Fruit fly (Drosophila melanogaster) whole organism, embryonic: ENCODE data around the gene Cul5.

Source experiments
- Adf1 ChIP-seq: fragments of 200-800 bp; sonication (Bioruptor generic); IDR thresholded peaks from 2 replicates; pipeline ENCODE4 v1.3.6; 2022; ENCODE audit warnings: missing biosample characterization, missing genetic modification characterization
- Awh ChIP-seq: fragments of 200-800 bp; sonication (Bioruptor generic); IDR thresholded peaks from 2 replicates; pipeline ENCODE4, ENCODE4 v1.3.6; 2022; ENCODE audit warnings: missing biosample characterization, missing genetic modification characterization
- BtbVII ChIP-seq: fragments of 200-800 bp; sonication (Bioruptor generic); optimal IDR thresholded peaks from 3 replicates; lab custom pipeline; 2017; ENCODE audit warnings: missing biosample characterization, mild to moderate bottlenecking, missing genetic modification characterization
- CG11560 ChIP-seq: fragments of 200-800 bp; sonication (Bioruptor generic); IDR thresholded peaks from 3 replicates; pipeline ENCODE4 v1.3.6; 2022; ENCODE audit warnings: missing biosample characterization, missing genetic modification characterization
- CG11695 ChIP-seq: fragments of 200-800 bp; sonication (Bioruptor generic); IDR thresholded peaks from 3 replicates; pipeline ENCODE4 v1.3.6; 2022; ENCODE audit warnings: missing biosample characterization, missing genetic modification characterization
- CG12299 ChIP-seq: fragments of 200-800 bp; sonication (Bioruptor generic); optimal IDR thresholded peaks from 2 replicates; lab custom pipeline; 2018; ENCODE audit warnings: missing biosample characterization, mild to moderate bottlenecking, missing genetic modification characterization
- CG1233 ChIP-seq: fragments of 200-800 bp; sonication (Bioruptor generic); optimal IDR thresholded peaks from 4 replicates; lab custom pipeline; 2018; ENCODE audit warnings: missing biosample characterization, mild to moderate bottlenecking, missing genetic modification characterization
- CG14050 ChIP-seq: fragments of 200-800 bp; sonication (Bioruptor generic); IDR thresholded peaks from 3 replicates; pipeline ENCODE4 v1.3.6; 2022; ENCODE audit warnings: missing biosample characterization, missing genetic modification characterization
- CG15073 ChIP-seq: fragments of 200-800 bp; sonication (Bioruptor generic); optimal IDR thresholded peaks from 2 replicates; lab custom pipeline; 2016; ENCODE audit warnings: missing biosample characterization, missing genetic modification characterization
- CG15479 ChIP-seq: fragments of 200-800 bp; sonication (Bioruptor generic); optimal IDR thresholded peaks from 3 replicates; lab custom pipeline; 2019; ENCODE audit warnings: missing biosample characterization, mild to moderate bottlenecking, missing genetic modification characterization, moderate library complexity
- CG16863 ChIP-seq: fragments of 200-800 bp; sonication (Bioruptor generic); optimal IDR thresholded peaks from 3 replicates; lab custom pipeline; 2016; ENCODE audit warnings: missing biosample characterization, missing genetic modification characterization
- CG18599 ChIP-seq: fragments of 200-800 bp; sonication (Bioruptor generic); optimal IDR thresholded peaks from 3 replicates; lab custom pipeline; 2017; ENCODE audit warnings: missing biosample characterization, missing genetic modification characterization, mild to moderate bottlenecking, moderate library complexity, missing genetic modification reagents
- CG31388 ChIP-seq: fragments of 200-800 bp; sonication (Bioruptor generic); optimal IDR thresholded peaks from 2 replicates; lab custom pipeline; 2016; ENCODE audit warnings: missing biosample characterization, missing genetic modification characterization
- CG32767 ChIP-seq: fragments of 200-800 bp; sonication (Bioruptor generic); IDR thresholded peaks from 2 replicates; pipeline ENCODE4 v1.3.6; 2022; ENCODE audit warnings: missing biosample characterization, missing genetic modification characterization
- CG5180 ChIP-seq: fragments of 200-800 bp; sonication (Bioruptor generic); optimal IDR thresholded peaks from 3 replicates; lab custom pipeline; 2017; ENCODE audit warnings: missing biosample characterization, missing genetic modification characterization, mild to moderate bottlenecking, moderate library complexity, missing genetic modification reagents
- Dad ChIP-seq: fragments of 200-800 bp; sonication (Bioruptor generic); optimal IDR thresholded peaks from 3 replicates; lab custom pipeline; 2016; ENCODE audit warnings: missing biosample characterization, missing genetic modification characterization
- Ets97D ChIP-seq: fragments of 200-800 bp; sonication (Bioruptor generic); optimal IDR thresholded peaks from 3 replicates; lab custom pipeline; 2016; ENCODE audit warnings: missing biosample characterization, missing genetic modification characterization
- HLH4C ChIP-seq: fragments of 200-800 bp; sonication (Bioruptor generic); IDR thresholded peaks from 3 replicates; pipeline ENCODE4 v1.3.6; 2022; ENCODE audit warnings: missing biosample characterization, missing genetic modification characterization; ENCODE audit not compliant: partially characterized antibody
- HLHmδ ChIP-seq: fragments of 200-800 bp; sonication (Bioruptor generic); optimal IDR thresholded peaks from 2 replicates; lab custom pipeline; 2018; ENCODE audit warnings: missing biosample characterization, mild to moderate bottlenecking, missing genetic modification characterization, moderate library complexity
- Hr39 ChIP-seq: fragments of >200 bp; optimal IDR thresholded peaks from 2 replicates; lab custom pipeline; 2017
- Nf-YC ChIP-seq: fragments of 200-800 bp; optimal IDR thresholded peaks from 3 replicates; lab custom pipeline; 2019; ENCODE audit warnings: missing biosample characterization, mild to moderate bottlenecking, missing genetic modification characterization, moderate library complexity
- NfI ChIP-seq: fragments of 200-800 bp; sonication (Bioruptor generic); optimal IDR thresholded peaks from 3 replicates; lab custom pipeline; 2018; ENCODE audit warnings: missing biosample characterization, mild to moderate bottlenecking, missing genetic modification characterization, moderate library complexity
- Pdp1 ChIP-seq, 2 experiments: fragments of 200-800 bp; sonication (Bioruptor generic); optimal IDR thresholded peaks; 3 replicates each; lab custom pipeline; 2016; ENCODE audit warnings: missing biosample characterization in 2 of 2, missing genetic modification characterization in 2 of 2, mild to moderate bottlenecking in 1 of 2, moderate library complexity in 1 of 2
- Ptx1 ChIP-seq: fragments of 200-800 bp; sonication (Bioruptor generic); IDR thresholded peaks from 2 replicates; pipeline ENCODE4 v1.3.6; 2022; ENCODE audit warnings: missing biosample characterization, missing genetic modification characterization
- Rfx ChIP-seq: fragments of 200-800 bp; sonication (Bioruptor generic); IDR thresholded peaks from 2 replicates; pipeline ENCODE4 v1.3.6; 2022; ENCODE audit warnings: missing biosample characterization, missing genetic modification characterization
- Sox102F ChIP-seq: fragments of 200-800 bp; sonication (Bioruptor generic); optimal IDR thresholded peaks from 2 replicates; lab custom pipeline; 2018; ENCODE audit warnings: missing biosample characterization, mild to moderate bottlenecking, missing genetic modification characterization, moderate library complexity
- Ssrp ChIP-seq: fragments of 200-800 bp; sonication (Bioruptor generic); optimal IDR thresholded peaks from 2 replicates; lab custom pipeline; 2018; ENCODE audit warnings: missing biosample characterization, mild to moderate bottlenecking, missing genetic modification characterization, moderate library complexity
- YL-1 ChIP-seq: fragments of 200-800 bp; sonication (Bioruptor generic); optimal IDR thresholded peaks from 3 replicates; lab custom pipeline; 2017; ENCODE audit warnings: missing biosample characterization, mild to moderate bottlenecking, missing genetic modification characterization
- cg ChIP-seq: fragments of 200-800 bp; sonication (Bioruptor generic); optimal IDR thresholded peaks from 3 replicates; lab custom pipeline; 2019; ENCODE audit warnings: missing biosample characterization, mild to moderate bottlenecking, missing genetic modification characterization, moderate library complexity
- chinmo ChIP-seq: fragments of 200-800 bp; sonication (Bioruptor generic); IDR thresholded peaks from 4 replicates; pipeline ENCODE4 v1.3.6; 2022; ENCODE audit warnings: missing biosample characterization, missing genetic modification characterization; ENCODE audit not compliant: partially characterized antibody
- dysf ChIP-seq: fragments of 200-800 bp; sonication (Bioruptor generic); IDR thresholded peaks from 3 replicates; pipeline ENCODE4 v1.3.6; 2022; ENCODE audit warnings: missing biosample characterization, missing genetic modification characterization
- fd64A ChIP-seq: fragments of 200-800 bp; sonication (Bioruptor generic); optimal IDR thresholded peaks from 3 replicates; lab custom pipeline; 2018; ENCODE audit warnings: missing biosample characterization, mild to moderate bottlenecking, missing genetic modification characterization
- gro ChIP-seq: fragments of 200-800 bp; sonication (Bioruptor generic); optimal IDR thresholded peaks from 2 replicates; lab custom pipeline; 2016; ENCODE audit warnings: missing biosample characterization, missing genetic modification characterization
- gsb-n ChIP-seq: fragments of 200-800 bp; sonication (Bioruptor generic); optimal IDR thresholded peaks from 3 replicates; lab custom pipeline; 2018; ENCODE audit warnings: missing biosample characterization, mild to moderate bottlenecking, missing genetic modification characterization
- knrl ChIP-seq: fragments of 200-800 bp; sonication (Bioruptor generic); IDR thresholded peaks from 3 replicates; pipeline ENCODE4 v1.3.6; 2022; ENCODE audit warnings: missing biosample characterization, missing genetic modification characterization; ENCODE audit not compliant: partially characterized antibody
- lab ChIP-seq: fragments of 200-800 bp; sonication (Bioruptor generic); optimal IDR thresholded peaks from 3 replicates; lab custom pipeline; 2017; ENCODE audit warnings: missing biosample characterization, missing genetic modification characterization, mild to moderate bottlenecking, moderate library complexity, missing genetic modification reagents
- maf-S ChIP-seq: fragments of 200-800 bp; sonication (Bioruptor generic); optimal IDR thresholded peaks from 2 replicates; lab custom pipeline; 2016; ENCODE audit warnings: missing biosample characterization, missing genetic modification characterization
- mirr ChIP-seq: fragments of 200-800 bp; sonication (Bioruptor generic); optimal IDR thresholded peaks from 3 replicates; lab custom pipeline; 2018; ENCODE audit warnings: missing biosample characterization, mild to moderate bottlenecking, missing genetic modification characterization
- nom ChIP-seq: fragments of 200-800 bp; sonication (Bioruptor generic); optimal IDR thresholded peaks from 2 replicates; lab custom pipeline; 2017; ENCODE audit warnings: missing biosample characterization, missing genetic modification characterization, mild to moderate bottlenecking, moderate library complexity, missing genetic modification reagents
- pfk ChIP-seq: fragments of 200-800 bp; sonication (Bioruptor generic); optimal IDR thresholded peaks from 2 replicates; lab custom pipeline; 2018; ENCODE audit warnings: missing biosample characterization, mild to moderate bottlenecking, missing genetic modification characterization, moderate library complexity
- phol ChIP-seq: fragments of 200-800 bp; sonication (Bioruptor generic); optimal IDR thresholded peaks from 3 replicates; lab custom pipeline; 2018; ENCODE audit warnings: missing biosample characterization, mild to moderate bottlenecking, missing genetic modification characterization, moderate library complexity
- pita ChIP-seq: fragments of 200-800 bp; sonication (Bioruptor generic); optimal IDR thresholded peaks from 2 replicates; lab custom pipeline; 2017; ENCODE audit warnings: missing biosample characterization, mild to moderate bottlenecking, missing genetic modification characterization
- rib ChIP-seq: fragments of 200-800 bp; sonication (Bioruptor generic); IDR thresholded peaks from 2 replicates; pipeline ENCODE4 v1.3.6; 2022; ENCODE audit warnings: missing biosample characterization, missing genetic modification characterization
- sd ChIP-seq: fragments of 200-800 bp; sonication (Bioruptor generic); optimal IDR thresholded peaks from 3 replicates; lab custom pipeline; 2018; ENCODE audit warnings: missing biosample characterization, mild to moderate bottlenecking, missing genetic modification characterization, moderate library complexity
- so ChIP-seq: fragments of 200-800 bp; sonication (Bioruptor generic); IDR thresholded peaks from 3 replicates; pipeline ENCODE4 v1.3.6; 2022; ENCODE audit warnings: missing biosample characterization, missing genetic modification characterization
- tll ChIP-seq, 2 experiments: fragments of 200-800 bp in 1 of 2; fragments of >200 bp in 1 of 2; sonication (Bioruptor generic) in 1 of 2; optimal IDR thresholded peaks; 2 replicates each; lab custom pipeline; 2017 to 2019; ENCODE audit warnings: missing biosample characterization in 2 of 2, missing genetic modification characterization in 2 of 2, mild to moderate bottlenecking in 1 of 2, moderate library complexity in 1 of 2
- twi ChIP-seq: fragments of 200-800 bp; optimal IDR thresholded peaks from 2 replicates; lab custom pipeline; 2019; ENCODE audit warnings: missing biosample characterization, mild to moderate bottlenecking, missing genetic modification characterization, moderate library complexity
- yki ChIP-seq: fragments of >200 bp; optimal IDR thresholded peaks from 3 replicates; lab custom pipeline; 2018
- z ChIP-seq: fragments of 200-800 bp; sonication (Bioruptor generic); IDR thresholded peaks from 3 replicates; pipeline ENCODE4 v1.3.6; 2022; ENCODE audit warnings: missing biosample characterization, missing genetic modification characterization
- zen ChIP-seq: fragments of 200-800 bp; sonication (Bioruptor generic); optimal IDR thresholded peaks from 3 replicates; lab custom pipeline; 2018; ENCODE audit warnings: missing biosample characterization, mild to moderate bottlenecking, missing genetic modification characterization, moderate library complexity
- zfh1 ChIP-seq: fragments of 200-800 bp; sonication (Bioruptor generic); IDR thresholded peaks from 3 replicates; pipeline ENCODE4 v1.3.6; 2022; ENCODE audit warnings: missing biosample characterization, missing genetic modification characterization

The Cul5 gene

DNA sequence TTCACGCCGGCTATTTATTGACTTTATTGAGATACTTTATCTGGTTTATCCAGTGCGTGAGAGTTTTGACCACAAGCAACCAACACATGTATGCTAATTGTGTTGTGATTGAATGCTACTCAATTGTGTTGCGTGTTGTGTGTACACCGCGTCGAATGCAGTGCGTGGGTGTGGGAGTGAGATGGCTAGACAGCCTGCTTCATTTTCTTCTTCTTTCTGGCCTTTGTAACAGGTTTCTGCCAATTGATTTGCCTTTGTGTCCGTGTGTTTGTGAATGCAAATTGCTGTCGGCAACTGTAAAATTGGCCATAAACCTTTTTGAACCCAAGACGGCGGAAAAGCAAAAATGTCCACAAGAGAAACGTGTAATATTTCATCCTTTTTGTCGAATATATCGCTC is 24.1 kb upstream of the Cul5 start (continued):
- TF ChIP-seq mirr (GFP tag; lab: Kevin White, UChicago), result no peak
- TF ChIP-seq CG31388 (GFP tag; lab: Kevin White, UChicago), result no peak
- TF ChIP-seq CG18599 (GFP tag; lab: Kevin White, UChicago), result no peak
- TF ChIP-seq twi, result peak; percentile 28
- peak in 1 of 2 experiments; percentile 59 for TF ChIP-seq tll (GFP tag; optimal IDR thresholded peaks at IDR 0.05; lab: Kevin White, UChicago)
- no peak for TF ChIP-seq BtbVII (GFP tag; lab: Kevin White, UChicago)
- TF ChIP-seq Nf-YC, result no peak
- 0 out of 2 replicates have a peak, but pooled peaks have one; percentile 37 for TF ChIP-seq CG32767
- no peak for TF ChIP-seq CG15073 (GFP tag; lab: Kevin White, UChicago)
- peak; percentile 72 for TF ChIP-seq cg (GFP tag; lab: Kevin White, UChicago)
- TF ChIP-seq maf-S (GFP tag; lab: Kevin White, UChicago), result no peak
- no peak for TF ChIP-seq knrl (GFP tag; lab: Robert Waterston, UW)
- no peak for TF ChIP-seq Hr39 (lab: Kevin White, UChicago)
- no peak for TF ChIP-seq Rfx (GFP tag; lab: Robert Waterston, UW)
- TF ChIP-seq Ssrp (tag; lab: Kevin White, UChicago), result no peak
- TF ChIP-seq CG1233 (GFP tag; lab: Kevin White, UChicago), result no peak
- no peak for TF ChIP-seq HLH4C (GFP tag; lab: Robert Waterston, UW)
- no peak for TF ChIP-seq yki (lab: Kevin White, UChicago)
- no peak for TF ChIP-seq Adf1
- TF ChIP-seq Awh (GFP tag; lab: Robert Waterston, UW), result peak; percentile 35; the same call in 1 of the 2 replicates
- TF ChIP-seq CG11560, result no peak
- no peak for TF ChIP-seq zfh1 (GFP tag; lab: Robert Waterston, UW)
- TF ChIP-seq CG14050, result no peak
- TF ChIP-seq YL-1 (GFP tag; lab: Kevin White, UChicago), result no peak
- TF ChIP-seq Pdp1 (GFP tag; optimal IDR thresholded peaks at IDR 0.05; lab: Kevin White, UChicago), result peak in 1 of 2 experiments; percentile 19
- no peak for TF ChIP-seq fd64A (GFP tag; lab: Kevin White, UChicago)
- peak; percentile 51; the same call in 1 of the 4 replicates for TF ChIP-seq chinmo
- no peak for TF ChIP-seq Ets97D (GFP tag; lab: Kevin White, UChicago)
- TF ChIP-seq lab (GFP tag; lab: Kevin White, UChicago), result no peak
- TF ChIP-seq zen (tag; lab: Kevin White, UChicago), result peak; percentile 46
- TF ChIP-seq gsb-n (tag; lab: Kevin White, UChicago), result peak; percentile 60
- no peak for TF ChIP-seq phol (tag; lab: Kevin White, UChicago)
- no peak for TF ChIP-seq NfI (GFP tag; lab: Kevin White, UChicago)
- no peak for TF ChIP-seq sd (tag; lab: Kevin White, UChicago)
- no peak; the same call in 2 of the 3 replicates for TF ChIP-seq CG11695
- TF ChIP-seq so, result 0 out of 3 replicates have a peak, but pooled peaks have one; percentile 20
- TF ChIP-seq pita, result no peak
- TF ChIP-seq rib, result no peak
- TF ChIP-seq HLHmδ (GFP tag; lab: Kevin White, UChicago), result peak; percentile 36
- TF ChIP-seq pfk, result no peak
- TF ChIP-seq Dad, result no peak
- peak; percentile 31 for TF ChIP-seq CG5180 (GFP tag; lab: Kevin White, UChicago)
- peak; percentile 73 for TF ChIP-seq CG15479 (GFP tag; lab: Kevin White, UChicago)
- TF ChIP-seq Ptx1, result no peak
- no peak for TF ChIP-seq Sox102F (GFP tag; lab: Kevin White, UChicago)
- no peak for TF ChIP-seq CG12299 (tag; lab: Kevin White, UChicago)
- TF ChIP-seq CG16863 (GFP tag; lab: Kevin White, UChicago), result no peak
- no peak for TF ChIP-seq gro
- TF ChIP-seq dysf (GFP tag; lab: Robert Waterston, UW), result no peak
- TF ChIP-seq nom (GFP tag; lab: Kevin White, UChicago), result no peak
- TF ChIP-seq z (GFP tag; lab: Robert Waterston, UW), result peak; percentile 71; the same call in 2 of the 3 replicates
